Fruit fly (Drosophila melanogaster) whole organism, pupa: Measurements from ENCODE around the gene SP.

Source experiments
- CG10348 ChIP-seq: fragments of 200-800 bp; sonication (Bioruptor generic); IDR thresholded peaks from 2 replicates; pipeline ENCODE4 v1.3.6; 2022; ENCODE audit warnings: missing biosample characterization, missing genetic modification characterization
- CG12605 ChIP-seq: fragments of 200-800 bp; sonication (Bioruptor generic); IDR thresholded peaks from 2 replicates; pipeline ENCODE4 v1.3.6; 2022; ENCODE audit warnings: missing biosample characterization, missing genetic modification characterization
- CG13204 ChIP-seq: fragments of 200-800 bp; sonication (Bioruptor generic); optimal IDR thresholded peaks from 2 replicates; lab custom pipeline; 2018; ENCODE audit warnings: missing biosample characterization, mild to moderate bottlenecking, missing genetic modification characterization, moderate library complexity
- CG14655 ChIP-seq: fragments of 200-800 bp; sonication (Bioruptor generic); optimal IDR thresholded peaks from 3 replicates; lab custom pipeline; 2017; ENCODE audit warnings: mild to moderate bottlenecking, missing biosample characterization, missing genetic modification reagents, missing genetic modification characterization
- CG15710 ChIP-seq: fragments of 200-800 bp; sonication (Bioruptor generic); optimal IDR thresholded peaks from 2 replicates; lab custom pipeline; 2018; ENCODE audit warnings: missing biosample characterization, mild to moderate bottlenecking, missing genetic modification characterization, moderate library complexity
- CG17806 ChIP-seq: fragments of 200-800 bp; sonication (Bioruptor generic); optimal IDR thresholded peaks from 2 replicates; lab custom pipeline; 2018; ENCODE audit warnings: missing biosample characterization, mild to moderate bottlenecking, missing genetic modification characterization, moderate library complexity
- CG32121 ChIP-seq: fragments of 200-800 bp; sonication (Bioruptor generic); IDR thresholded peaks from 2 replicates; pipeline ENCODE4 v1.3.6; 2022; ENCODE audit warnings: missing biosample characterization, missing genetic modification characterization
- CG34367 ChIP-seq: fragments of 200-800 bp; sonication (Bioruptor generic); optimal IDR thresholded peaks from 2 replicates; lab custom pipeline; 2018; ENCODE audit warnings: missing biosample characterization, mild to moderate bottlenecking, missing genetic modification characterization
- CG4496 ChIP-seq: fragments of 200-800 bp; sonication (Bioruptor generic); IDR thresholded peaks from 3 replicates; pipeline ENCODE4 v1.3.6; 2022; ENCODE audit warnings: missing biosample characterization, missing genetic modification characterization
- CG8159 ChIP-seq: fragments of 200-800 bp; sonication (Bioruptor generic); optimal IDR thresholded peaks from 3 replicates; lab custom pipeline; 2018; ENCODE audit warnings: missing biosample characterization, mild to moderate bottlenecking, missing genetic modification characterization, moderate library complexity
- CG8301 ChIP-seq: fragments of 200-800 bp; sonication (Bioruptor generic); optimal IDR thresholded peaks from 2 replicates; lab custom pipeline; 2018; ENCODE audit warnings: missing biosample characterization, mild to moderate bottlenecking, missing genetic modification characterization
- CG9948 ChIP-seq: fragments of 200-800 bp; sonication (Bioruptor generic); optimal IDR thresholded peaks from 2 replicates; lab custom pipeline; 2018; ENCODE audit warnings: missing biosample characterization, mild to moderate bottlenecking, missing genetic modification characterization, moderate library complexity
- D1 ChIP-seq: fragments of 200-800 bp; sonication (Bioruptor generic); optimal IDR thresholded peaks from 2 replicates; lab custom pipeline; 2018; ENCODE audit warnings: missing biosample characterization, mild to moderate bottlenecking, missing genetic modification characterization, moderate library complexity
- EcR ChIP-seq: fragments of 200-800 bp; sonication (Bioruptor generic); optimal IDR thresholded peaks from 3 replicates; lab custom pipeline; 2019; ENCODE audit warnings: missing biosample characterization, missing genetic modification characterization, mild to moderate bottlenecking, moderate library complexity, missing genetic modification reagents
- Ets98B ChIP-seq: fragments of 200-800 bp; sonication (Bioruptor generic); IDR thresholded peaks from 2 replicates; pipeline ENCODE4 v1.3.6; 2022; ENCODE audit warnings: missing biosample characterization, missing genetic modification characterization
- Pif1A ChIP-seq: fragments of 200-800 bp; sonication (Bioruptor generic); optimal IDR thresholded peaks from 3 replicates; lab custom pipeline; 2016; ENCODE audit warnings: missing biosample characterization, missing genetic modification characterization
- Pif1B ChIP-seq: fragments of 200-800 bp; sonication (Bioruptor generic); optimal IDR thresholded peaks from 3 replicates; lab custom pipeline; 2016; ENCODE audit warnings: missing biosample characterization, missing genetic modification characterization
- Snoo ChIP-seq: fragments of 200-800 bp; sonication (Bioruptor generic); optimal IDR thresholded peaks from 3 replicates; lab custom pipeline; 2017; ENCODE audit warnings: missing biosample characterization, mild to moderate bottlenecking, missing genetic modification characterization, inconsistent platforms
- fd96Ca ChIP-seq: fragments of 200-800 bp; sonication (Bioruptor generic); IDR thresholded peaks from 3 replicates; pipeline ENCODE4 v1.3.6; 2022; ENCODE audit warnings: missing biosample characterization, missing genetic modification characterization
- gl ChIP-seq: fragments of 200-800 bp; sonication (Bioruptor generic); optimal IDR thresholded peaks from 2 replicates; lab custom pipeline; 2018; ENCODE audit warnings: missing biosample characterization, mild to moderate bottlenecking, missing genetic modification characterization
- rn ChIP-seq: fragments of 200-800 bp; sonication (Bioruptor generic); IDR thresholded peaks from 2 replicates; pipeline ENCODE4 v1.3.6; 2022; ENCODE audit warnings: missing biosample characterization, missing genetic modification characterization

Gene SP

dm6 chr3L:13259617-13260016 is 41.8 kb upstream of the SP start:
- TF ChIP-seq Snoo (tag; lab: Kevin White, UChicago) = no peak
- no peak for TF ChIP-seq CG34367
- no peak for TF ChIP-seq CG4496
- no peak for TF ChIP-seq CG10348 (GFP tag; lab: Robert Waterston, UW)

- TF ChIP-seq CG4496 (no peak), CG8301 (tag; lab: Kevin White, UChicago) (no peak), Pif1A (GFP tag; lab: Kevin White, UChicago) (no peak), CG34367 (no peak), Ets98B (GFP tag; lab: Robert Waterston, UW) (no peak), CG15710 (tag; lab: Kevin White, UChicago) (no peak), EcR (GFP tag; lab: Kevin White, UChicago) (no peak), fd96Ca (GFP tag; lab: Robert Waterston, UW) (no peak), CG32121 (GFP tag; lab: Robert Waterston, UW) (no peak), Snoo (tag; lab: Kevin White, UChicago) (no peak), CG10348 (GFP tag; lab: Robert Waterston, UW) (no peak), gl (tag; lab: Kevin White, UChicago) (no peak), CG9948 (no peak), D1 (tag; lab: Kevin White, UChicago) (no peak)
- TF ChIP-seq, all 21 proteins: peak for 0
Observed at dm6 chr3L:13260718-13261318, 40.6 kb upstream of the SP start.

dm6 chr3L:13262250-13262649 is 39.2 kb upstream of the SP start:
- TF ChIP-seq CG17806 (tag; lab: Kevin White, UChicago) = peak; percentile 13
- TF ChIP-seq CG10348 (GFP tag; lab: Robert Waterston, UW) = no peak
- peak; percentile 10 for TF ChIP-seq CG9948
- peak; percentile 60; the same call in 1 of the 3 replicates for TF ChIP-seq CG4496
- no peak for TF ChIP-seq D1 (tag; lab: Kevin White, UChicago)
- no peak for TF ChIP-seq CG34367
- peak; percentile 21; the same call in 1 of the 2 replicates for TF ChIP-seq Ets98B (GFP tag; lab: Robert Waterston, UW)
- peak; percentile 32; the same call in 1 of the 2 replicates for TF ChIP-seq CG32121 (GFP tag; lab: Robert Waterston, UW)
- no peak for TF ChIP-seq Pif1B (GFP tag; lab: Kevin White, UChicago)
- TF ChIP-seq CG8301 (tag; lab: Kevin White, UChicago) = peak; percentile 33
- TF ChIP-seq CG14655 (GFP tag; lab: Kevin White, UChicago) = peak; percentile 51
- no peak for TF ChIP-seq Snoo (tag; lab: Kevin White, UChicago)
- TF ChIP-seq gl (tag; lab: Kevin White, UChicago) = no peak
- TF ChIP-seq, all 21 proteins: peak for 7

dm6 chr3L:13263801-13264200 is 37.6 kb upstream of the SP start:
- peak; percentile 63 for TF ChIP-seq CG15710 (tag; lab: Kevin White, UChicago)
- TF ChIP-seq Pif1A (GFP tag; lab: Kevin White, UChicago) = peak; percentile 49
- no peak for TF ChIP-seq CG12605 (GFP tag; lab: Robert Waterston, UW)
- peak; percentile 57 for TF ChIP-seq CG14655 (GFP tag; lab: Kevin White, UChicago)
- peak; percentile 38 for TF ChIP-seq Snoo (tag; lab: Kevin White, UChicago)
- TF ChIP-seq CG13204 (GFP tag; lab: Kevin White, UChicago) = peak; percentile 2
- TF ChIP-seq CG17806 (tag; lab: Kevin White, UChicago) = peak; percentile 52
- no peak for TF ChIP-seq CG32121 (GFP tag; lab: Robert Waterston, UW)
- no peak for TF ChIP-seq Ets98B (GFP tag; lab: Robert Waterston, UW)
- no peak for TF ChIP-seq EcR (GFP tag; lab: Kevin White, UChicago)
- no peak for TF ChIP-seq fd96Ca (GFP tag; lab: Robert Waterston, UW)
- TF ChIP-seq CG8159 (tag; lab: Kevin White, UChicago) = peak; percentile 57
- TF ChIP-seq CG34367 = peak; percentile 35
- no peak for TF ChIP-seq D1 (tag; lab: Kevin White, UChicago)
- peak; percentile 59 for TF ChIP-seq CG9948
- TF ChIP-seq Pif1B (GFP tag; lab: Kevin White, UChicago) = peak; percentile 53
- no peak for TF ChIP-seq CG4496
- TF ChIP-seq CG10348 (GFP tag; lab: Robert Waterston, UW) = no peak
- no peak for TF ChIP-seq rn (GFP tag; lab: Robert Waterston, UW)
- no peak for TF ChIP-seq gl (tag; lab: Kevin White, UChicago)
- TF ChIP-seq CG8301 (tag; lab: Kevin White, UChicago) = peak; percentile 44

- TF ChIP-seq CG10348 (GFP tag; lab: Robert Waterston, UW) (no peak), CG8159 (tag; lab: Kevin White, UChicago) (no peak), gl (tag; lab: Kevin White, UChicago) (no peak), CG15710 (tag; lab: Kevin White, UChicago) (no peak), CG8301 (tag; lab: Kevin White, UChicago) (no peak), rn (GFP tag; lab: Robert Waterston, UW) (no peak), CG9948 (no peak), CG12605 (GFP tag; lab: Robert Waterston, UW) (no peak), EcR (GFP tag; lab: Kevin White, UChicago) (no peak), CG4496 (no peak), Ets98B (GFP tag; lab: Robert Waterston, UW) (no peak), CG17806 (tag; lab: Kevin White, UChicago) (no peak), CG14655 (GFP tag; lab: Kevin White, UChicago) (no peak)
Observed at dm6 chr3L:13266078-13266477, 35.4 kb upstream of the SP start.

- TF ChIP-seq CG8159 (tag; lab: Kevin White, UChicago) (peak; percentile 86), CG15710 (tag; lab: Kevin White, UChicago) (peak; percentile 88), fd96Ca (GFP tag; lab: Robert Waterston, UW) (no peak; the same call in 2 of the 3 replicates), Pif1B (GFP tag; lab: Kevin White, UChicago) (peak; percentile 76), CG17806 (tag; lab: Kevin White, UChicago) (peak; percentile 73), Snoo (tag; lab: Kevin White, UChicago) (peak; percentile 65), CG9948 (peak; percentile 66), D1 (tag; lab: Kevin White, UChicago) (no peak), CG4496 (peak; percentile 49; the same call in 1 of the 3 replicates), CG34367 (peak; percentile 85), rn (GFP tag; lab: Robert Waterston, UW) (no peak), CG32121 (GFP tag; lab: Robert Waterston, UW) (0 out of 2 replicates have a peak, but pooled peaks have one; percentile 29), CG8301 (tag; lab: Kevin White, UChicago) (peak; percentile 41), Pif1A (GFP tag; lab: Kevin White, UChicago) (peak; percentile 72), CG10348 (GFP tag; lab: Robert Waterston, UW) (no peak), gl (tag; lab: Kevin White, UChicago) (no peak), CG13204 (GFP tag; lab: Kevin White, UChicago) (peak; percentile 63), EcR (GFP tag; lab: Kevin White, UChicago) (no peak), CG14655 (GFP tag; lab: Kevin White, UChicago) (peak; percentile 59)
Observed at dm6 chr3L:13267254-13267653, 34.2 kb upstream of the SP start.
